Fruit fly (Drosophila melanogaster): ENCODE data around the gene crn.

crn gene

DNA sequence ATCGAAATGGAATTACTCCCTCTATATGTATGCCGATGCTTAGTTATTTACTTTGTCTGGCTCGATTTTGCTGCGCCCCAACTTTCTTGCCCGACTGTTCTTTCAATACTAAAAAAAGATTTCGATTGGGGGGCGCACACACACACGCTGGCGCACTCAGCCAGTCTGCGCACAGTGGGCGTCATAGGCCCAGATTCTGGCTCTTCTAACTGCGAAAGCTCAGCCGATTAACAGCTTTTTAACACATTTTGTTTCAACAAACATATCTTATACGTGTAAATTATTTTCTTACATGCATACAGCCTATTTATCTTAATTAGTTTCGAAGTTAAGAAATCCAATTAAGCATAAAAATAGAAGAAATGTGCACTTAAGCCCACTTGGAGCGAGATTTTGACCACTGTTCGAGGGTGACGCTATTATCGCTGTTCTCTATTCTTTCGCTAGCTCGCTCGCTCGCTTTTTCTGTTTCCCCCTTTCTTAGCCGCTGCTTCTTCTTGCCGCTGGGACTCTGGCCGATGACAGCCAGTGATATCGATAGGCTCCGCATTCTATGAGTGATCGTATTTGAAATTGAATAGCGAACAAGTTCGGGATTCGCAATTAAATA lies 27.5 kb downstream of the crn start, which contains the start of gene Vinc (continued):
- peak; percentile 83 for TF ChIP-seq Dek (tag; optimal IDR thresholded peaks at IDR 0.05)
- TF ChIP-seq sens (GFP tag): peak; percentile 98
- TF ChIP-seq Nf-YA (GFP tag; IDR thresholded peaks at IDR 0.05): peak; percentile 50; the same call in 1 of the 2 replicates
- peak; percentile 86 for TF ChIP-seq nerfin-1 (tag; optimal IDR thresholded peaks at IDR 0.05)
- no peak for TF ChIP-seq jing (GFP tag; optimal IDR thresholded peaks at IDR 0.05)
- peak; percentile 52 for TF ChIP-seq Hey (tag; optimal IDR thresholded peaks at IDR 0.05)
- TF ChIP-seq CG5245 (GFP tag; optimal IDR thresholded peaks at IDR 0.05): peak; percentile 67
- TF ChIP-seq CG15269 (tag; optimal IDR thresholded peaks at IDR 0.05): peak; percentile 86
- TF ChIP-seq Camta (GFP tag; optimal IDR thresholded peaks at IDR 0.05): peak; percentile 82
- TF ChIP-seq CG6654 (GFP tag; optimal IDR thresholded peaks at IDR 0.05): peak; percentile 79
- TF ChIP-seq CG10431 (GFP tag; optimal IDR thresholded peaks at IDR 0.05): no peak
- TF ChIP-seq CG1233 (GFP tag; optimal IDR thresholded peaks at IDR 0.05): peak; percentile 90
- peak; percentile 94 for TF ChIP-seq Rfx (GFP tag; IDR thresholded peaks at IDR 0.05)
- TF ChIP-seq z (GFP tag; IDR thresholded peaks at IDR 0.05): no peak
- TF ChIP-seq CG3065 (GFP tag; optimal IDR thresholded peaks at IDR 0.05): no peak
- TF ChIP-seq seq (GFP tag; IDR thresholded peaks at IDR 0.05): peak; percentile 66; the same call in 1 of the 2 replicates
- TF ChIP-seq CG14441 (GFP tag; IDR thresholded peaks at IDR 0.05): peak; percentile 84
- peak; percentile 84 for TF ChIP-seq ranshi (GFP tag; IDR thresholded peaks at IDR 0.05)
- TF ChIP-seq Nf-YB (GFP tag; optimal IDR thresholded peaks at IDR 0.05): peak; percentile 62
- peak; percentile 88 for TF ChIP-seq CG6683 (GFP tag; optimal IDR thresholded peaks at IDR 0.05)
- TF ChIP-seq CG14050 (GFP tag; IDR thresholded peaks at IDR 0.05): peak; percentile 62; the same call in 2 of the 3 replicates
- TF ChIP-seq CG8281 (tag; optimal IDR thresholded peaks at IDR 0.05): peak; percentile 77
- no peak for TF ChIP-seq CG3838 (GFP tag; optimal IDR thresholded peaks at IDR 0.05)
- TF ChIP-seq wor (GFP tag; IDR thresholded peaks at IDR 0.05): peak; percentile 44; the same call in 1 of the 2 replicates
- TF ChIP-seq Sin3A (optimal IDR thresholded peaks at IDR 0.05): no peak
- TF ChIP-seq Mad (GFP tag; optimal IDR thresholded peaks at IDR 0.05): peak; percentile 34
- TF ChIP-seq CG18619 (GFP tag; optimal IDR thresholded peaks at IDR 0.05): peak; percentile 83
- peak; percentile 79 for TF ChIP-seq CG7372 (GFP tag; IDR thresholded peaks at IDR 0.05)
- TF ChIP-seq fd96Cb (tag; optimal IDR thresholded peaks at IDR 0.05): peak; percentile 85
- TF ChIP-seq fu2 (GFP tag; optimal IDR thresholded peaks at IDR 0.05): peak; percentile 33
- TF ChIP-seq ato (GFP tag; IDR thresholded peaks at IDR 0.05; ENCODE audit: partially characterized antibody): peak; percentile 35; the same call in 1 of the 2 replicates
- TF ChIP-seq Hr39 (optimal IDR thresholded peaks at IDR 0.05): no peak
- peak; percentile 85 for TF ChIP-seq CG18262 (tag; optimal IDR thresholded peaks at IDR 0.05)
- TF ChIP-seq Bteb2 (GFP tag; optimal IDR thresholded peaks at IDR 0.05): peak; percentile 66
- peak; percentile 78 for TF ChIP-seq HLH3B (GFP tag; IDR thresholded peaks at IDR 0.05)
- no peak for TF ChIP-seq Doc3 (GFP tag; IDR thresholded peaks at IDR 0.05; ENCODE audit: partially characterized antibody)
- no peak for TF ChIP-seq nau (GFP tag; optimal IDR thresholded peaks at IDR 0.05)
- no peak for TF ChIP-seq da (GFP tag; optimal IDR thresholded peaks at IDR 0.05)
- TF ChIP-seq ro (GFP tag; IDR thresholded peaks at IDR 0.05): peak; percentile 39; the same call in 1 of the 2 replicates
- TF ChIP-seq ewg (GFP tag; optimal IDR thresholded peaks at IDR 0.05): peak; percentile 63
- peak; percentile 3 for TF ChIP-seq sima (GFP tag; optimal IDR thresholded peaks at IDR 0.05)
- TF ChIP-seq B-H2 (GFP tag; optimal IDR thresholded peaks at IDR 0.05): peak; percentile 76
- TF ChIP-seq Taf1 (GFP tag; IDR thresholded peaks at IDR 0.05): peak; percentile 84
- 0 out of 3 replicates have a peak, but pooled peaks have one; percentile 52 for TF ChIP-seq CG2199 (GFP tag; IDR thresholded peaks at IDR 0.05)
- TF ChIP-seq CG30020 (tag; optimal IDR thresholded peaks at IDR 0.05): peak; percentile 68
- TF ChIP-seq CG10462 (GFP tag; optimal IDR thresholded peaks at IDR 0.05): peak; percentile 56
- TF ChIP-seq Ets97D (GFP tag; optimal IDR thresholded peaks at IDR 0.05): peak; percentile 65
- TF ChIP-seq Atf-2 (GFP tag; optimal IDR thresholded peaks at IDR 0.05): peak; percentile 67
- peak; percentile 88 for TF ChIP-seq psq (GFP tag; optimal IDR thresholded peaks at IDR 0.05)
- TF ChIP-seq pnt (GFP tag; optimal IDR thresholded peaks at IDR 0.05): peak; percentile 85
- TF ChIP-seq maf-S (GFP tag; optimal IDR thresholded peaks at IDR 0.05): peak; percentile 55
